Worm (Caenorhabditis elegans) whole organism, early embryonic: ENCODE results near the gene C18C4.7.

Source experiments
- F13C5.2 ChIP-seq: sonication (generic microtip); optimal IDR thresholded peaks from 2 replicates; lab custom pipeline; 2017; ENCODE audit warnings: mild to moderate bottlenecking, missing genetic modification characterization, inconsistent platforms, missing compliant biosample characterization
- ama-1 ChIP-seq: fragments of 150-350 bp; optimal IDR thresholded peaks from 2 replicates; lab custom pipeline; 2014
- ceh-36 ChIP-seq: sonication (generic microtip); optimal IDR thresholded peaks from 2 replicates; lab custom pipeline; 2016; ENCODE audit warnings: missing genetic modification characterization, inconsistent platforms, missing compliant biosample characterization
- ets-7 ChIP-seq: sonication (generic microtip); optimal IDR thresholded peaks from 2 replicates; lab custom pipeline; 2016; ENCODE audit warnings: missing genotype, missing genetic modification characterization, missing compliant biosample characterization
- sea-1 ChIP-seq: fragments of 200-800 bp; sonication (Bioruptor generic); conservative IDR thresholded peaks from 2 replicates; pipeline ENCODE4 v1.3.6; 2022; ENCODE audit warnings: missing genetic modification characterization, missing compliant biosample characterization
- tbx-37 ChIP-seq: fragments of 200-800 bp; sonication (Bioruptor generic); conservative IDR thresholded peaks from 2 replicates; pipeline ENCODE4 v1.3.6; 2022; ENCODE audit warnings: missing genetic modification reagents, missing genetic modification characterization, missing compliant biosample characterization
- tra-4 ChIP-seq: sonication (generic microtip); optimal IDR thresholded peaks from 2 replicates; lab custom pipeline; 2017; ENCODE audit warnings: missing genetic modification characterization, missing compliant biosample characterization

ce11 chrV:5580517-5580916, 13.5 kb upstream of the C18C4.7 start:
- no peak for TF ChIP-seq ets-7
- no peak for TF ChIP-seq ceh-36 (tag; lab: Kevin White, UChicago)
- TF ChIP-seq F13C5.2 (tag; lab: Kevin White, UChicago): peak; percentile 40
- no peak for TF ChIP-seq tbx-37 (GFP tag; lab: Robert Waterston, UW)
- no peak for TF ChIP-seq ama-1 (lab: Kevin White, UChicago)
- TF ChIP-seq tra-4 (tag; lab: Kevin White, UChicago): no peak
- no peak for TF ChIP-seq sea-1
